Worm (Caenorhabditis elegans) whole organism, late embryonic: Measurements from ENCODE around the gene K10D11.4.

ENCODE experiments used
- C08G9.2 ChIP-seq: sonication (generic microtip); optimal IDR thresholded peaks from 2 replicates; lab custom pipeline; 2016; ENCODE audit warnings: mild to moderate bottlenecking, missing genetic modification characterization, moderate library complexity, missing compliant biosample characterization
- K02D7.2 ChIP-seq: sonication (generic microtip); optimal IDR thresholded peaks from 2 replicates; lab custom pipeline; 2017; ENCODE audit warnings: mild to moderate bottlenecking, missing genetic modification characterization, missing compliant biosample characterization
- T23F11.4 ChIP-seq: fragments of 200-800 bp; sonication (Bioruptor generic); optimal IDR thresholded peaks from 2 replicates; lab custom pipeline; 2018; ENCODE audit warnings: mild to moderate bottlenecking, missing genetic modification characterization, missing compliant biosample characterization
- ama-1 ChIP-seq: fragments of 150-350 bp; optimal IDR thresholded peaks from 2 replicates; lab custom pipeline; 2014
- ceh-14 ChIP-seq: sonication (generic microtip); optimal IDR thresholded peaks from 2 replicates; lab custom pipeline; 2016; ENCODE audit warnings: missing genotype, missing genetic modification characterization, missing compliant biosample characterization
- ceh-18 ChIP-seq: sonication (generic microtip); optimal IDR thresholded peaks from 2 replicates; lab custom pipeline; 2016; ENCODE audit warnings: missing genetic modification characterization, missing compliant biosample characterization
- ceh-19 ChIP-seq: fragments of 200-800 bp; sonication (Bioruptor generic); optimal IDR thresholded peaks from 2 replicates; lab custom pipeline; 2018; ENCODE audit warnings: mild to moderate bottlenecking, missing genetic modification characterization, missing compliant biosample characterization
- ceh-2 ChIP-seq: sonication (generic microtip); optimal IDR thresholded peaks from 2 replicates; lab custom pipeline; 2016; ENCODE audit warnings: missing genotype, missing genetic modification characterization, missing compliant biosample characterization
- ceh-22 ChIP-seq: sonication (generic microtip); optimal IDR thresholded peaks from 2 replicates; lab custom pipeline; 2017; ENCODE audit warnings: missing biosample characterization, missing genetic modification characterization
- ceh-24 ChIP-seq: sonication (generic microtip); optimal IDR thresholded peaks from 2 replicates; lab custom pipeline; 2016; ENCODE audit warnings: mild to moderate bottlenecking, missing genetic modification characterization, missing compliant biosample characterization
- ceh-30 ChIP-seq: fragments of 150-350 bp; optimal IDR thresholded peaks from 2 replicates; lab custom pipeline; 2014; ENCODE audit warnings: missing biosample characterization, missing genetic modification characterization
- ceh-31 ChIP-seq: sonication (generic microtip); optimal IDR thresholded peaks from 2 replicates; lab custom pipeline; 2016; ENCODE audit warnings: missing genetic modification characterization, missing compliant biosample characterization
- ceh-34 ChIP-seq: sonication (generic microtip); optimal IDR thresholded peaks from 2 replicates; lab custom pipeline; 2016; ENCODE audit warnings: mild to moderate bottlenecking, missing genetic modification characterization, missing compliant biosample characterization
- ceh-45 ChIP-seq: fragments of 200-800 bp; sonication (Bioruptor generic); IDR thresholded peaks from 2 replicates; pipeline ENCODE4 v1.3.6; 2022; ENCODE audit warnings: missing genetic modification reagents, missing genetic modification characterization, missing compliant biosample characterization
- ceh-48 ChIP-seq: sonication (generic microtip); optimal IDR thresholded peaks from 2 replicates; lab custom pipeline; 2016; ENCODE audit warnings: missing genetic modification characterization, inconsistent platforms, missing compliant biosample characterization
- ceh-6 ChIP-seq: fragments of 200-800 bp; sonication (Bioruptor generic); optimal IDR thresholded peaks from 2 replicates; lab custom pipeline; 2018; ENCODE audit warnings: mild to moderate bottlenecking, missing genetic modification characterization, missing compliant biosample characterization
- dve-1 ChIP-seq: sonication (generic microtip); optimal IDR thresholded peaks from 2 replicates; lab custom pipeline; 2017; ENCODE audit warnings: antibody characterized with exemption, mild to moderate bottlenecking, missing genetic modification characterization, missing compliant biosample characterization
- elt-2 ChIP-seq: sonication (generic microtip); optimal IDR thresholded peaks from 2 replicates; lab custom pipeline; 2016; ENCODE audit warnings: missing genetic modification reagents, missing genetic modification characterization, missing compliant biosample characterization
- elt-4 ChIP-seq: sonication (generic microtip); optimal IDR thresholded peaks from 2 replicates; lab custom pipeline; 2016; ENCODE audit warnings: missing genetic modification characterization, missing compliant biosample characterization
- ets-4 ChIP-seq: sonication (generic microtip); optimal IDR thresholded peaks from 2 replicates; lab custom pipeline; 2016; ENCODE audit warnings: missing genetic modification characterization, missing compliant biosample characterization
- eyg-1 ChIP-seq: sonication (generic microtip); optimal IDR thresholded peaks from 2 replicates; lab custom pipeline; 2016; ENCODE audit warnings: missing genotype, missing genetic modification characterization, missing compliant biosample characterization
- fax-1 ChIP-seq: sonication (generic microtip); optimal IDR thresholded peaks from 2 replicates; lab custom pipeline; 2016; ENCODE audit warnings: missing genotype, missing genetic modification characterization, missing compliant biosample characterization
- fkh-10 ChIP-seq: fragments of 150-350 bp; optimal IDR thresholded peaks from 2 replicates; lab custom pipeline; 2014; ENCODE audit warnings: missing biosample characterization, missing genetic modification reagents, missing genetic modification characterization
- fkh-6 ChIP-seq: sonication (generic microtip); optimal IDR thresholded peaks from 2 replicates; lab custom pipeline; 2016; ENCODE audit warnings: missing genetic modification characterization, missing compliant biosample characterization
- hlh-13 ChIP-seq: fragments of 200-800 bp; sonication (Bioruptor generic); optimal IDR thresholded peaks from 2 replicates; lab custom pipeline; 2018; ENCODE audit warnings: mild to moderate bottlenecking, missing genetic modification characterization, missing compliant biosample characterization
- hlh-6 ChIP-seq: sonication (generic microtip); optimal IDR thresholded peaks from 2 replicates; lab custom pipeline; 2016; ENCODE audit warnings: missing genotype, missing genetic modification characterization, missing compliant biosample characterization
- hlh-8 ChIP-seq: sonication (generic microtip); optimal IDR thresholded peaks from 2 replicates; lab custom pipeline; 2016; ENCODE audit warnings: missing genotype, missing genetic modification characterization, missing compliant biosample characterization
- lim-6 ChIP-seq: sonication (generic microtip); optimal IDR thresholded peaks from 2 replicates; lab custom pipeline; 2016; ENCODE audit warnings: missing genetic modification characterization, missing compliant biosample characterization
- lin-11 ChIP-seq: fragments of 200-800 bp; sonication (Bioruptor generic); optimal IDR thresholded peaks from 2 replicates; lab custom pipeline; 2018; ENCODE audit warnings: mild to moderate bottlenecking, missing genetic modification characterization, missing compliant biosample characterization
- madf-2 ChIP-seq: sonication (generic microtip); optimal IDR thresholded peaks from 2 replicates; lab custom pipeline; 2017; ENCODE audit warnings: missing genetic modification characterization, missing compliant biosample characterization
- mec-3 ChIP-seq: sonication (generic microtip); optimal IDR thresholded peaks from 2 replicates; lab custom pipeline; 2016; ENCODE audit warnings: borderline replicate concordance, missing genetic modification characterization, missing compliant biosample characterization
- nhr-11 ChIP-seq: fragments of 150-350 bp; optimal IDR thresholded peaks from 2 replicates; lab custom pipeline; 2014; ENCODE audit warnings: missing biosample characterization, missing genetic modification characterization
- npax-4 ChIP-seq: sonication (generic microtip); optimal IDR thresholded peaks from 2 replicates; lab custom pipeline; 2016; ENCODE audit warnings: missing genetic modification characterization, missing compliant biosample characterization
- pag-3 ChIP-seq: sonication (generic microtip); optimal IDR thresholded peaks from 2 replicates; lab custom pipeline; 2016; ENCODE audit warnings: missing compliant biosample characterization, missing genetic modification characterization, borderline replicate concordance
- pat-9 ChIP-seq: fragments of 200-800 bp; sonication (Bioruptor generic); optimal IDR thresholded peaks from 2 replicates; lab custom pipeline; 2018; ENCODE audit warnings: mild to moderate bottlenecking, missing genetic modification characterization, moderate library complexity, missing compliant biosample characterization
- pros-1 ChIP-seq: fragments of 150-350 bp; optimal IDR thresholded peaks from 2 replicates; lab custom pipeline; 2014; ENCODE audit warnings: missing biosample characterization, missing genetic modification reagents, missing genetic modification characterization
- rnt-1 ChIP-seq: sonication (generic microtip); optimal IDR thresholded peaks from 2 replicates; lab custom pipeline; 2016; ENCODE audit warnings: missing genetic modification characterization, missing compliant biosample characterization
- sox-2 ChIP-seq: fragments of 200-800 bp; sonication (Bioruptor generic); IDR thresholded peaks from 2 replicates; pipeline ENCODE4 v1.3.6; 2022; ENCODE audit warnings: missing genetic modification reagents, missing genetic modification characterization, missing compliant biosample characterization
- sox-4 ChIP-seq: sonication (generic microtip); optimal IDR thresholded peaks from 2 replicates; lab custom pipeline; 2017; ENCODE audit warnings: mild to moderate bottlenecking, missing genetic modification characterization, inconsistent platforms, missing compliant biosample characterization
- syd-9 ChIP-seq: sonication (generic microtip); optimal IDR thresholded peaks from 2 replicates; lab custom pipeline; 2016; ENCODE audit warnings: mild to moderate bottlenecking, missing genetic modification characterization, moderate library complexity, missing compliant biosample characterization
- tbx-2 ChIP-seq: sonication (generic microtip); optimal IDR thresholded peaks from 2 replicates; lab custom pipeline; 2016; ENCODE audit warnings: missing genetic modification characterization, missing compliant biosample characterization
- ttx-3 ChIP-seq: sonication (generic microtip); optimal IDR thresholded peaks from 2 replicates; lab custom pipeline; 2016; ENCODE audit warnings: missing genetic modification reagents, missing genetic modification characterization, missing compliant biosample characterization
- unc-42 ChIP-seq: sonication (generic microtip); optimal IDR thresholded peaks from 2 replicates; lab custom pipeline; 2016; ENCODE audit warnings: missing genotype, missing genetic modification characterization, missing compliant biosample characterization
- unc-55 ChIP-seq: sonication (generic microtip); optimal IDR thresholded peaks from 2 replicates; lab custom pipeline; 2017; ENCODE audit warnings: missing biosample characterization, missing genetic modification reagents, missing genetic modification characterization
- unc-86 ChIP-seq: sonication (generic microtip); optimal IDR thresholded peaks from 2 replicates; lab custom pipeline; 2016; ENCODE audit warnings: missing genetic modification characterization, missing compliant biosample characterization

K10D11.4 gene

DNA sequence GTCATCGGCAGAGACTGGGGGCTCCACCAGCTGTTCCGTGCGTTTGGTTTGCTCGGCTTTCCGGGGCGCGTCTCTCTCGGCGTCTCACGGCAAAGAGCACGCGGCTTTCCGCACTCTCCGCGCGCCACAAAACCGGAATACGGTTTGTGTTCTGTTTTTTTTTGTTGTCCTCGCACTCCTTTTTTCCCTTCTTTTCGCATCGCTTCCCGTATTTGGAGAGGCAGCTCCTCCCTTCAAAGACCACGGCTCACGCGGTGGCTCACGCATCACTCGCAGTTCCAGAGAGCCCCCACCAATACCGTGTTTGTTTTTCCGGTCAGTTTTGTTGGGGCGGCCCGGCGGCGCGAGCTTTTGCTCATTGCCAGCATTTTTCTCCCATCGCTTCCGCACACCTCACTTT lies 28.6 kb upstream of the K10D11.4 start:
- TF ChIP-seq ceh-18 (tag; lab: Kevin White, UChicago) (no peak), syd-9 (tag; lab: Kevin White, UChicago) (no peak), fkh-10 (GFP tag; lab: Kevin White, UChicago) (no peak), ama-1 (lab: Kevin White, UChicago) (no peak), hlh-6 (tag; lab: Kevin White, UChicago) (peak; percentile 54), ceh-14 (no peak), C08G9.2 (tag; lab: Kevin White, UChicago) (peak; percentile 36), dve-1 (no peak), pag-3 (tag; lab: Kevin White, UChicago) (no peak), nhr-11 (no peak), tbx-2 (tag; lab: Kevin White, UChicago) (peak; percentile 21), ceh-31 (no peak), madf-2 (tag; lab: Kevin White, UChicago) (no peak), ceh-30 (no peak), ceh-34 (no peak), mec-3 (tag; lab: Kevin White, UChicago) (no peak), pros-1 (tag; lab: Kevin White, UChicago) (no peak), ceh-19 (GFP tag; lab: Kevin White, UChicago) (no peak), elt-4 (tag; lab: Kevin White, UChicago) (peak; percentile 55), fax-1 (peak; percentile 57), ceh-48 (tag; lab: Kevin White, UChicago) (no peak), unc-86 (tag; lab: Kevin White, UChicago) (no peak), ttx-3 (tag; lab: Kevin White, UChicago) (no peak), K02D7.2 (no peak), sox-2 (GFP tag; lab: Robert Waterston, UW) (no peak)

ce11 chrIV:13021006-13021405 lies 26.7 kb upstream of the K10D11.4 start:
- TF ChIP-seq elt-2 (tag; lab: Kevin White, UChicago): no peak
- TF ChIP-seq lin-11 (tag; lab: Kevin White, UChicago): no peak
- no peak for TF ChIP-seq ets-4 (tag; lab: Kevin White, UChicago)
- TF ChIP-seq T23F11.4 (GFP tag; lab: Kevin White, UChicago): no peak
- no peak for TF ChIP-seq ceh-22 (tag; lab: Kevin White, UChicago)
- no peak for TF ChIP-seq ceh-31
- TF ChIP-seq lim-6 (tag; lab: Kevin White, UChicago): no peak
- no peak for TF ChIP-seq ceh-45 (GFP tag; lab: Robert Waterston, UW)
- TF ChIP-seq ama-1 (lab: Kevin White, UChicago): no peak
- TF ChIP-seq fkh-10 (GFP tag; lab: Kevin White, UChicago): no peak
- no peak for TF ChIP-seq pat-9 (tag; lab: Kevin White, UChicago)
- TF ChIP-seq unc-42 (tag; lab: Kevin White, UChicago): no peak
- TF ChIP-seq, all 69 proteins: peak for 0

DNA sequence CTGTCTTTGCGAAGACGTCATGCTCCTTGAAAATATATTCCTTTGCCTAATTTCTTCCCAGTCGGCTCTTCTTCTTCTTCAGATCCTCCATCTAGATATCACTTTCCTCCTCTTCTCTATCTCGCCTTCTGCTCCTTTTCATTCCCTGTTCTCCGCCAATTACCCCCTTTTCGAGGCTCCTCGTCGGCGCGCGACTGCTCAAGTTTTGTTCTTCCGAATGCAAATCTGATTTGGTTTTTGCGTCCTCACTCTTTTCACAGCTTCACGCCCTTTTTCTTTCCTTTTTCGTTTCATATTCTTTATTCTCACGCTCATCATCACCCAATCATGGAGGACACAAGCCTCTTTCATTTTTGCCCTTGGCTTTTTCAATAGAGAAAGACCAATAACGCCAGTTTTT lies 22.5 kb upstream of the K10D11.4 start:
- peak; percentile 16 for TF ChIP-seq sox-4 (tag; lab: Kevin White, UChicago)
- no peak for TF ChIP-seq lin-11 (tag; lab: Kevin White, UChicago)
- TF ChIP-seq ceh-48 (tag; lab: Kevin White, UChicago): no peak
- peak; percentile 82 for TF ChIP-seq unc-42 (tag; lab: Kevin White, UChicago)
- TF ChIP-seq rnt-1 (tag; lab: Kevin White, UChicago): no peak
- no peak for TF ChIP-seq pros-1 (tag; lab: Kevin White, UChicago)

- TF ChIP-seq unc-55 (GFP tag; lab: Kevin White, UChicago) (peak; percentile 79), ceh-2 (tag; lab: Kevin White, UChicago) (no peak), ceh-31 (peak; percentile 27), fkh-6 (tag; lab: Kevin White, UChicago) (no peak), fax-1 (no peak), ceh-30 (no peak), npax-4 (tag; lab: Kevin White, UChicago) (no peak), eyg-1 (no peak), hlh-8 (tag; lab: Kevin White, UChicago) (peak; percentile 6), hlh-13 (GFP tag; lab: Kevin White, UChicago) (no peak), pat-9 (tag; lab: Kevin White, UChicago) (no peak), fkh-10 (GFP tag; lab: Kevin White, UChicago) (no peak), ceh-19 (GFP tag; lab: Kevin White, UChicago) (peak; percentile 5), unc-42 (tag; lab: Kevin White, UChicago) (peak; percentile 56), pag-3 (tag; lab: Kevin White, UChicago) (no peak), ceh-45 (GFP tag; lab: Robert Waterston, UW) (no peak), hlh-6 (tag; lab: Kevin White, UChicago) (no peak), ceh-6 (GFP tag; lab: Kevin White, UChicago) (no peak), ceh-22 (tag; lab: Kevin White, UChicago) (no peak), tbx-2 (tag; lab: Kevin White, UChicago) (peak; percentile 35), lin-11 (tag; lab: Kevin White, UChicago) (no peak), ceh-24 (tag; lab: Kevin White, UChicago) (no peak)
These were observed 21.6 kb upstream of the K10D11.4 start for ce11 chrIV:13015801-13016404.
